Fruit fly (Drosophila melanogaster): Measurements from ENCODE around the gene Ctr9.

The Ctr9 gene

DNA sequence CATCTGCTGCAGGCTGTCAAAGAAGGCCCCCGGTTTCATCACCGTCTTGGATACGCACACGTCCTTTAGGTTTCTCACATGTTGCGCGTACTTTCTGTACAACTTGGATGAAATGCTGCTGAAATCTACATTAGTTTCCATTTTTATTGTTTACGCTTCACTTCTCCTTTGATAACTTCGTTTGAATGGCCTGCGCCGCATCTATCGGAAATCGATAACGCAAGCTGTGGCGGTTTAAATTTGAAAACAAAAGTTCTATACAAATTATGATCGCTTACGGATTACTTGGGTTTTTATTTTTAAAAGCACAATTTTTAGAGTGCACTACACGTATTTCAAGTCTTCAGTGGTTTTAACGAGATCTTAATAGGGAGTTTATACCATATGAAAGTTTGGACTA, 25.9 kb downstream of the Ctr9 start, which contains the start of gene msd5:
msd5 (minus strand) TSS at position 174 of the 400 bp plus-strand sequence.
- no peak for TF ChIP-seq CG17801 (GFP tag; optimal IDR thresholded peaks at IDR 0.05; ENCODE audit: partially characterized antibody)

DNA sequence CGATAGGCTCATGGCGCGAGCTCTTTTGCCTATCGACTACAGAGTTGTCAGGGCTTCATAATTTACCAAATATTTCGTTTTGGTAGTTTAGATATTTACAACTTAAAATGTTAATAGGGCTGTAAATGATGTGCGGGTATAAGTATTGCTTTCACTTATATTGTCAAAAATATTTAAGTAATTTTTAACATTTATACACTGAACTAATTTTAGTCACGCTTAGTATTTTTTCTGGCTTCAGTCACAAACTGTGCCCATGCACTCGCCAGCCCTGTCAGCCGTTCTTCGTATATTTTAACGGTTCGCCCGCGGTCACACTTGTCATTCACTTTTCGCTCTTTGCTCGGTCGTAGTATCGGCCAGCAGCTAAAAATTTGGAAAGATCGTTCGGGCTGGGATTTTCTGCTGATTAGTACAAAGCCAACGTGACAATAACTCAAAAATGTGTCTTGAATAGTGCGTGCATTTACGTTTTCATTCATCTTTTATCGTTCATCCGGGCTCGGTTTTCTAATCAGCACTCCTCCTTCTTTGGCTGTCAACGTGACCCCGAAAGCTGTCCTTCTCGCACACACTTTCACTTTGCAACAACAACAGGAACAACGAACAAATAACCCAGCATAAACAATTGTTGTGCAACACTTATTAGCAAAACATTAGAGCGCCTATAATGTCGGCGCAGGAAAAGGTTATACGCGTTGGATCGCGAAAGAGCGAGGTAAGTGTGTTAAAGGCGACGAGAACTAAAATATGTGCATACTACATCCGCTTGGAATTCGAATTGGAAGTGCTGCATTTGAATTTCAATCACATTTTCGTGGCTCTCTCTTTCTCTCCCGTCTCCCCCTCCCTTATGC, 27.8 kb downstream of the Ctr9 start, which contains the start of the genes Hmbs and CG2211:
Hmbs (plus strand) TSS at position 319 of the 857 bp plus-strand sequence.
CG2211 (minus strand) TSS at position 789 of the 857 bp plus-strand sequence.
- TF ChIP-seq CG17801 (GFP tag; optimal IDR thresholded peaks at IDR 0.05; ENCODE audit: partially characterized antibody) = peak; percentile 85

DNA sequence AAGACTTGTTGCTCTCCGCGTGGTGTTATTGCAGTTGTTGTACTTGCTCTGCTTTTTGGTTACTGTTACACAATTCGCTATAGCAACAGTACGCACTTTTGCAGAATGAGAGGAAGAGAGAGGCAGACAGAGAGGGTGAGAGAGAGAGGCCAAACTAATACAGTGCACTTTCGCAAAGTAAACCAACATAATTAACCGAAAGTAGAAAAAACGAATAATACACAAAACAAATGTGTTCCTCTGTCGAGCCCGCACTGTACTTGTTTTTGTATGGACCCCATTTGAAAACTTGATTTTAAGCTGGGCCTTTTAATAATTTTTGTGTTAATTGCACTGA, 28.4 kb downstream of the Ctr9 start:
- peak; percentile 40 for TF ChIP-seq CG17801 (GFP tag; optimal IDR thresholded peaks at IDR 0.05; ENCODE audit: partially characterized antibody)

DNA sequence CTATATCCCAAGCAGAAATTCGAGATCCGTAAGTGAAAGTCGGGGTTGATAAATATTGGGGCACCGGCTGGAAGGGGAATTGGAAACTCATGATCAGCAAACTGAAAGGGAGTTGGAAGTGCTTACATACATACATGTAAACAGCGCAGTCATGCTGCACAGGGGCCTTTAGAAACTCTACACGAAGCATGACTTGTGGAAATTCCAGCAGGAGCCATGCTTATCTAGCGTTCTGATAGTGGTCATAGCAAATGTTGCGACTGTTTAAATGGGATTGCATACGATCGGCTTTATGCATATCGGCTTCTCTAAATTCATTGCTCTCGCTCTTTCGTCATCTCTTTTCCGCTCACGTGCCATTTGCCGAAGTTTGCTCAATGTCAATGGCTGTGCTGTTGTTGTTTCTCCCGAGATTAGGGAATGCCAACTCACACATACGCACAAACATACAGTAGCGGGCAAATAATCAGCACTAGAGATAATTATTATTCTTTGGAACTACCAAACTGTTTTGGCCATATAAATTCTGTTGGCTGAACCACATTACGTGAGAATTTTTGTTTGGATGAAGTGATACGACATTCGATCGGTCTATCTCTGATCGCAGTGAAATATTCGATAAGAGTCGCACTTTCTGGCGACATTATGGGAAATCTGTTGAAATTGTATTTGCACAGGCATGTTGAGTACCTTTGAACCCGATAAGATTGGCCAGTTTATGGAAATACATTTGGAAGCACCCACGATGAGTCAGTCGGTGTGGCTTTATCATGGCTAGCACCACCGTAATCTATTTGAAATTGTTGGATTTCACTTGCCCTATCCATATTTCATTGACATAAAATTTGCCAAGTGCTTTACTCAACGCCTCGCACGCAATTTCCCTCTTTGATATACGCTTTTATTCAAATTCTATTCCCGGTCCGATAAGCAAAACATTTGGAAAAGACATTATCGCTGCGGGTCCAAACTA, 29.3 kb downstream of the Ctr9 start:
- no peak for TF ChIP-seq CG17801 (GFP tag; optimal IDR thresholded peaks at IDR 0.05; ENCODE audit: partially characterized antibody)

DNA sequence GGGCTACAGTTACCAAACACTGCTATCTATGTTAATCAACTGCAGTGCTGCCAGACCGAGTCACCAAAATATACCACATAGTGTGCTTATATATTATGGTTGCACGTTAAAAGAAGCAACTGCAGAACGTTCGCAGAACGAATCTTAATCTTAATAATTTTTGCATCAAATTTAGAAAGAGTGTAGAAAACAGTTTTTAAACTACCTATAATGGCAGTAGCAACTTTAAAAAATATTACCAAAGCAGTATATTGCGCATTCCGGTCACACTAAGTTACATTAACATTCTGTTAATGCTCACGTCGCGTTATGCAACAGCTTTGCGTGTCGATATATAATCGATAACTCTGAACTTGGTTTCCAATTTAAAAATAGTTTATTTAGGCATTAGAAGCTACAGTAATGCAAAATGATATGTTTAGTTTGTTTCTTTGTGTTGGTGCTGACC, 35.1 kb downstream of the Ctr9 start, which contains the start of gene indra:
indra (minus strand) TSS at position 271 of the 448 bp plus-strand sequence.
- TF ChIP-seq CG17801 (GFP tag; optimal IDR thresholded peaks at IDR 0.05; ENCODE audit: partially characterized antibody) = peak; percentile 41

DNA sequence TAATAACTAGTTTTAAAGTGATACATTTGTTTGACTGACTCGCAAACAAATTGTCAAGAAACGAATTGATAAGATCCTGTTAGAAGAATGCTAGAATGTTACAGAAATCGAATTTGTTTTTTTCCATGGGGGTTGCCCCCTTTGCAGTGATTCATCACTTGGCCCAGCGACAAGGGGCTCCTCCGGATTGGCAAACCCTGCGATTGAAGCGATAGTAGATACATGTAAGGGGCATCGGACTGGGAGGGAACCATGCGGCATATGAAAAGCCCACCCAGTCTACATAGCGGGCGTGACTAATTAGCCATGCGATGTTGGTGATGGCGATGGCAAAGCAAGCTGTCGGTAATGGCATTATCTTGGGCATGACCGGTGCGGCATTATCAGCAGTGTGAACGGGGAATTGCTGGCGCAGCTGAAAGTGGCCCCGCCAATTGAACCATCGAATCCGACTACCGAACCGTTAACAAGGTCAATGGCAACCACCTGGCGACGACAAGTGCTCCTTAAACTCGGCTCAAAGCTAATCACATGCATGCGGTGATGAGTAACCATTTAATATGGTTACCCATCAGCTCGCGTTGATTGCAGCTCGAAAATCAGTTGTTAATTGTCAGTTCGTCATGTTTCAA, 40.0 kb downstream of the Ctr9 start:
- TF ChIP-seq CG17801 (GFP tag; optimal IDR thresholded peaks at IDR 0.05; ENCODE audit: partially characterized antibody) = no peak

DNA sequence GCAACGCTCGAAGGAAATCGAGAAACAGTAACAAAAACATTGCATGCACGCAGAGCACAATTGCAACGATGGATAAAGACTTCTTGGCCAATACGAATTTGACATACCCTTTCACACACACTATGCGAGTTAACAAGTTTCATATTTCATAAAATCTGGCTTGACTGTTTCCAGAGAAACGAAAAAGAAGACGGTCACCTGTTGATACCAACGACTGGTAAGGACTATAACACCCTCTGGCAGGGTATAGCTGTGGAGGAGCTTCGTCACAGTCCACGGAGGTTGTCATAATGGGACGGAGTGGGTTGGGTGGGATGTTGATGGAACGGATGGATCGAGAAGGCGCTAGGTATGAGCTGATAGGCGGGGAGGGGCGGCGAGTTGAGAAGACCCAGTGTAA, 41.2 kb downstream of the Ctr9 start:
- no peak for TF ChIP-seq CG17801 (GFP tag; optimal IDR thresholded peaks at IDR 0.05; ENCODE audit: partially characterized antibody)

DNA sequence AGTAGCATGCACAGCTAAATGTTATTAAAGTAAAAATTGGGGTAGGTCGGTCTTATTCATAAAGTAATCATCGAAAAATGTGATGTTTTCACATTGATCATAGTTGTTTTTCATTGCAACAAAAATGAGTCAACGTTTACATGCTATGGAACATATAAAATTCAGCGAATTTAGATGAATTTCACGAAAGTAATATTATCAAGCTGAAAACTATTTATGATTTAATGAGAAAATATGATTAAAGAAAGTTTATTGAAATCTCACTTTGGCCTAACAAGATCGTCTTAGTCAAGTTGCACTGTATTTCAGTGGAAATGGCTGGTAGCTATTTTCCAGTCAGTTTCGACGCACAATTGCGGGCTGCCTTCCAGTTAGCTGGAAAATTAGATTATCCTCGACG, 41.9 kb downstream of the Ctr9 start:
- no peak for TF ChIP-seq CG17801 (GFP tag; optimal IDR thresholded peaks at IDR 0.05; ENCODE audit: partially characterized antibody)

DNA sequence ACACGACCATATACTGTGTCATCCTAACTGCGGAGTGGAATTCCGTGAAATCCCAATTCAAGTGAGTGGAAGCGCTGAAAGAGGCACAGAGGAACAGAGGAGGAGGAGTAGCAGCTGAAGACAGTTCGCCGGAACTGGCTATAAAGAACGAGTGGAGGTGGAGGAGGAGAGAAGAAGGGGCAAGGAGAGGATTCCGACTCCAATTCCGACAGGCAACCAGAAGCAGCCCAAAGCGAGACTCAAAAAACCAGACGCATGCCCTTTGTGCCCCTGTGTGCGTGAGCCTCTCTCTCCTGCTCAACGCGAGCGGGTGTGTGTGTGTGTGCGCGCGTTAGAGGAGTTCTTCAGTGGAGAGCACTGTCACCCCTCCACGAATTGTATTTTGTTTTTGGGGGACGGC, 42.4 kb downstream of the Ctr9 start:
- TF ChIP-seq CG17801 (GFP tag; optimal IDR thresholded peaks at IDR 0.05; ENCODE audit: partially characterized antibody) = no peak

DNA sequence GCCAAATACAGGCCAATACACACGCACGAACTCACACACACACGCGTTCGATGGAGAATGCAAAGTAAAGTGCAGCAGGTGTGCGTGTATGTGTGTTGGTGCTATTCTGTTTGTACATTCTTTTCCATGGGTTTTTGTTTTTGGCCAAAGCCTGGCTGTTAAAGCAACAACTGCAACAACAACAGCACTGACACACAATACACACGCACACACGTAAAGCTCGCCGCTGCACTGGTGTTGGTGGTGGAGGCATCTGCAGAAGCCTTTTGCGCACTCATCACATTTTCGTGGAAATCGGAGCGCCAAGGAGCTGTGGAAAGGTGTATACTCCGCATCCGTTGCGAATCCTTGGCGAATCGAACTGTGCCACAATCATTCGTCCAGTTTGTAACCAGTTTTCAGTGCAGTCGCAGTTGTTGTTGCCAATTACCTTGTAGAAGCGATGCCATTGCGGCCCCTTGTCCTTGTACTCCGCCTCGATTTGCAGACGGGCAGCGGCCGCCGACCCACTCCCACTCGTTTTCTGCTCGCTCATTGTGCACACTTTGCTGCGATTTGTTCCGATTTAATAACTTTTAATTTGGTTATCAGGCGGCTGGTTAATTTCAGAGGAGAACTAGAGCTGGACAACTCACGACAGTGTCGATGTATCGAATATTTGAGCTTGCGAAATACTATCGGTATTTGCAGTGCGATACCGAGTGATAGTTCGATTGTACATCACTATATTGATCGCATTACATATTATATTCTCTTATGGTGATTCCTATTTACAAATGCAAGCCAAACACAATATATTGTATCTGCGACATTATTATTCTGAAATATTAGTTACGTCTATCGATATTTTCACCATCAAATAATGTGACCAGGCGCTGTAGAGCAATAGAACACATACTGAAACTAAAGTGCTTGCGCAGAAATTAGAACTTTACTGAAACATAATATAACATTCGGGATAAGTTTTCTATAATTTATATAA, 43.2 kb downstream of the Ctr9 start:
- TF ChIP-seq CG17801 (GFP tag; optimal IDR thresholded peaks at IDR 0.05; ENCODE audit: partially characterized antibody) = peak; percentile 3

DNA sequence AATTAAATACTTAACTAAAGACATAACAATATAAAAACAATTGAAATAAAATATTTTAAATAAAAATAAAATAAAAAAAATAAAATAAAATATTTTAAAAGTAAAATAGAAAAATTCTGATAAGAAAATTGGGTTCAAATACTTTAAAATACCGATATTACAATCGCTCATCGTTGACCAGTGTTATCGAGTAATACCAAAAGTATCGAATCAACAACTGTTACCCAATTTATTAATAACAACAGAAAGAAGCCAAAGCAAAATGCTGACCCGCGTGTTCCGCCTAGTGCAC, 43.8 kb downstream of the Ctr9 start, which contains the start of gene CG9166:
CG9166 (plus strand) TSS at position 193 of the 292 bp plus-strand sequence.
- no peak for TF ChIP-seq CG17801 (GFP tag; optimal IDR thresholded peaks at IDR 0.05; ENCODE audit: partially characterized antibody)

DNA sequence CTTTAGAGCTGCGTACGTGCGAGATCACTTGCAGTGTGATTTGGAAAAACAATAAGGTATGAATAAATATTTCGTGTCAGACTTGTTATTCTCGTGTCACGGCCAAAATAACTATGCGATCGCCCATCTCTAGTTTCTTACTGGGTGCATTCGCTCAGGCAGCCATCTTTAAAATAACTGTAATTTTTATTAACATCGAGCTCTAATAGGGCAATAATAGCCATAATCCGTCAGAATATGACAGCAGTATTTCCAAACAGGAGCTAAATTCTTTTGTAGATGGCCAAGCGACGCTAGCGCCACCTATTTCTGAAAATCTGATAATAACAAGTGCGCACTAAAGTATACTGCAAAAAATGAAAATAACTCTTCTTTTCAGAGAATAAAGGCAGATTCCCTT, 45.0 kb downstream of the Ctr9 start:
- peak; percentile 50 for TF ChIP-seq CG17801 (GFP tag; optimal IDR thresholded peaks at IDR 0.05; ENCODE audit: partially characterized antibody)

DNA sequence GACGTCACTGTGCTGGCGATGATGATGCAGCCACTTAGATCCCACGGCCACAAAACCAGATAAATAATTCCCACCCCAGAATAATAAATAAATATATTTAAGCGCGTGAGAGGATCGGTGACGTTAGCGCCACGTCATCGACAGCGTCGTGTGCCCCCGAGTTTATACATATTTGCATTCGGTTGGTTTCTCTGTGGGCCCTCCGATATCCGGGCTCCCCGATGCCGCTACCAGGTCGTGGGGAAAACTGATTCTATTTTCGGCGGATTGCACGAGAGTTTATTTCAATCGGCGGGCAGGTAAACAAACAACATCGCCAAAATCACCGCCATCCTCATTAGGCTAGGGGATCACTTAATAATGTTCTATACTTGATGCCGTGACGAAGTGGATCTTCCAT, 47.2 kb downstream of the Ctr9 start:
- TF ChIP-seq CG17801 (GFP tag; optimal IDR thresholded peaks at IDR 0.05; ENCODE audit: partially characterized antibody) = no peak

DNA sequence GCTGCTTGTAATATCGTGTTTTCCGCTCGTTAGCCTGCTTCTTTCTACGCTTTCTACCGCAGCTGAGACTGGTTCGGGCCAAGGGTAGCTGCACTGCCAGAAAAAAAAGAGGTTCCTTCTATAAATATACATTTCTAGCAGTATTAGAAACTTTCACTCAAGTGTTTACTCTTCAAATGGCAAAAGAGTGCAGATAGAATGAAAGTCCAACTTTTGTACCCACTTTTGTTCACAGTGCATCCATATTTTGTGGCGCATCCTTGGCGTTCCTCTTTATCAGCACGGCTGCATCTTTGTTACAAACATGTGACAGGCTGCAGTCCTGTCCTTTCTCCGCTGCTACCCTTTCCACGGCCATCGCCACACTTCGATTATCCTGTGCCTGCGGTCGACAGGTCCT, 51.3 kb downstream of the Ctr9 start:
- TF ChIP-seq CG17801 (GFP tag; optimal IDR thresholded peaks at IDR 0.05; ENCODE audit: partially characterized antibody) = no peak

Data from ovary, adult (tissue).